Fruit fly (Drosophila melanogaster) whole organism, adult: Measurements from ENCODE around the gene Kul.

Source experiments
- CG11617 ChIP-seq: fragments of 200-800 bp; sonication (Bioruptor generic); optimal IDR thresholded peaks from 2 replicates; lab custom pipeline; 2017; ENCODE audit warnings: mild to moderate bottlenecking, missing biosample characterization, missing genetic modification reagents, missing genetic modification characterization
- CG12768 ChIP-seq: fragments of 200-800 bp; sonication (Bioruptor generic); optimal IDR thresholded peaks from 2 replicates; lab custom pipeline; 2017; ENCODE audit warnings: missing biosample characterization, missing genetic modification characterization, mild to moderate bottlenecking, moderate library complexity, missing genetic modification reagents
- CG14711 ChIP-seq: fragments of 200-800 bp; sonication (Bioruptor generic); optimal IDR thresholded peaks from 2 replicates; lab custom pipeline; 2018; ENCODE audit warnings: missing biosample characterization, mild to moderate bottlenecking, missing genetic modification characterization, moderate library complexity
- CG5204 ChIP-seq: fragments of 200-800 bp; sonication (Bioruptor generic); optimal IDR thresholded peaks from 2 replicates; lab custom pipeline; 2016; ENCODE audit warnings: missing biosample characterization, missing genetic modification characterization
- CG7101 ChIP-seq: fragments of 200-800 bp; sonication (Bioruptor generic); optimal IDR thresholded peaks from 2 replicates; lab custom pipeline; 2018; ENCODE audit warnings: missing biosample characterization, mild to moderate bottlenecking, missing genetic modification characterization, moderate library complexity
- Clk ChIP-seq: fragments of 200-800 bp; sonication (Bioruptor generic); optimal IDR thresholded peaks from 2 replicates; lab custom pipeline; 2017; ENCODE audit warnings: missing biosample characterization, missing genetic modification characterization
- Crg-1 ChIP-seq: fragments of 200-800 bp; sonication (Bioruptor generic); optimal IDR thresholded peaks from 2 replicates; lab custom pipeline; 2016; ENCODE audit warnings: missing biosample characterization, missing genetic modification characterization
- bab1 ChIP-seq: fragments of 200-800 bp; sonication (Bioruptor generic); optimal IDR thresholded peaks from 3 replicates; lab custom pipeline; 2019; ENCODE audit warnings: missing biosample characterization, mild to moderate bottlenecking, missing genetic modification characterization, moderate library complexity
- cnc ChIP-seq, 2 experiments: fragments of >200 bp; optimal IDR thresholded peaks; 2 replicates each; lab custom pipeline; 2017
- kay ChIP-seq: fragments of 200-800 bp; sonication (Bioruptor generic); peaks from one replicate; lab custom pipeline; 2016; ENCODE audit warnings: missing biosample characterization, missing genetic modification characterization, borderline replicate concordance
- ovo ChIP-seq: fragments of 200-800 bp; sonication (Bioruptor generic); optimal IDR thresholded peaks from 2 replicates; lab custom pipeline; 2016; ENCODE audit warnings: missing biosample characterization, missing genetic modification characterization
- pad ChIP-seq: fragments of 200-800 bp; sonication (Bioruptor generic); optimal IDR thresholded peaks from 3 replicates; lab custom pipeline; 2017; ENCODE audit warnings: missing biosample characterization, missing genetic modification characterization, mild to moderate bottlenecking, moderate library complexity, missing genetic modification reagents

DNA sequence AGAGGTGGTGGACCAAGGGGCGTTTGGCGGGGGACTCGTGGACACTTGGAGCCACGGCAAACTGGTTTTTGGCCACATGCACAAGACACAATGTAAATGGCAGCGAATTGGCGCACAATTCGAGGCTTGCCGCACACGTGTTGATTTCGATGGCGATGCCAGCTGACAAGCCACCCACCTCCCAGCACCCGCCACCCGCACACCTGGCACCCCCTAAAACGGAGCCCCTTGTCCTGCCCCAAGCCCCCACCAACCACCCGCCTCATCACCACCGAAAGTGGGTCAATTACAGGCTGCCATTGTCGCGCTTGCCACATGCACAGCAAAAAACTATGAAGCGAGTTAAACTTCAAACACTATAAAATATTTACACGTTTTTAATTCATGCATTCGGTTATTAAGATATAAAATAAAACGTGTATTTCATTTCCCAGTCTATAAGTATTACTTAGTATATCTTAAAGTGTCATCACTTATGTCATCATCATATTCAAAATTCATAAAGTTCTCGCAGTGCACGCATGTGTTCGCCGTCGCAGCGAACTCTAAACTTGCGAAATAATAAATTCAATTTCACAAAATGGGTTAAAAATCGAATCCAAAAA, 32.6 kb downstream of the Kul start:
- TF ChIP-seq Clk = no peak
- no peak for TF ChIP-seq Crg-1 (GFP tag; lab: Kevin White, UChicago)
- TF ChIP-seq CG7101 = no peak
- no peak for TF ChIP-seq CG5204 (GFP tag; lab: Kevin White, UChicago)
- TF ChIP-seq ovo (GFP tag; lab: Kevin White, UChicago) = no peak
- no peak for TF ChIP-seq kay (GFP tag; lab: Kevin White, UChicago)
- no peak for TF ChIP-seq CG14711
- TF ChIP-seq cnc (optimal IDR thresholded peaks at IDR 0.05; lab: Kevin White, UChicago) = no peak
- TF ChIP-seq pad (GFP tag; lab: Kevin White, UChicago) = no peak
- no peak for TF ChIP-seq CG12768
- TF ChIP-seq bab1 = no peak
- no peak for TF ChIP-seq CG11617
